Fruit fly (Drosophila melanogaster): ENCODE data around the gene CG31099.

The CG31099 gene

DNA sequence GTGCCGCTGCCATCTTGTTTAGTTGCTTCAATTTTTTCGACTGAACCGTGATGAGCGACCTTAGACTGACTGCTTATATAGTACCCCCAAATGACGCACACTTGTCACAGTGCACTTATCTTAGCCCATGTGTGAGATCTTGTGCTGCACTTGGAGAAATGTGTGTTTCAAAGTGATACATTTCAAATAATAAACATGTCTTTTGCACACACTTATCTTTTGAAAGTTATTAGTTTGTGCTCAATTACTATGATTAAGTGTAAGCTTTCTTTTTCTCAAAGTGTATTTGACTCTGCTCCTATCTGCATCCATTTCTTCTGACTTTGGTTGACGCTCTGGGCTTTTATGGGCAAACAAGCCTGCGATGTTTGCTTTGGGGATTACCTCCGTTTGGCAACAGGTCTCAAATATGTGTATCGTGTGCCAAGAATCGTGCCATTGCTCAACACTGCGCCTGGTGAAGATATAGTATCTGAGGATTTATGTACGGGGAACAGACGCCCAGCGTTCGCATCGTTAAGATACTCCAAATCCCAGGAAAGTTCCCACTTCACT, 30.9 kb downstream of the CG31099 start, which contains the start of gene CG10514:
Gene CG10514, minus strand, starts transcription at position 51 of the 555 bp plus-strand sequence.
- TF ChIP-seq CTCF (optimal IDR thresholded peaks at IDR 0.05) (no peak), CG8478 (optimal IDR thresholded peaks at IDR 0.05) (no peak)

DNA sequence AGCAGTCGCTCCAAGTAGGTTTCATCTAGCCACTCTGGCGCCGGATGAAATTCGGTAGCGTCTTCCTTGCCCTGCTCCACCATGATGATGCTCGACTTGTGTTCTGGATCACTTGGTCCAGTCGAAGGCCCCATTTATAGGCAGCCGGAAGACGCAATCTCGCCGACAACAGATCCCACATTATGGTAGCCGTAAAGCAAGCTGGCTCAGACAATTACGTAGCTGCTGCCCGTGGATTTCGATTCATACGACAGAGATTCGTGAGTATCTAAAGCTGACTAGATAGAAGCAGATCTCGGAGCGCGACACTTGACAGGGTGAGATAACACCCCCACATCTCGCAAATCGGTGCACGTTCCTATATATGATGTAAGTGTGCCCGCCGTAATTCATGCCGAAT, 33.6 kb downstream of the CG31099 start, which contains the start of gene CG10513:
Gene CG10513, minus strand, starts transcription at position 101 of the 400 bp plus-strand sequence.
- TF ChIP-seq CG8478 (optimal IDR thresholded peaks at IDR 0.05) (no peak), CTCF (optimal IDR thresholded peaks at IDR 0.05) (no peak)

DNA sequence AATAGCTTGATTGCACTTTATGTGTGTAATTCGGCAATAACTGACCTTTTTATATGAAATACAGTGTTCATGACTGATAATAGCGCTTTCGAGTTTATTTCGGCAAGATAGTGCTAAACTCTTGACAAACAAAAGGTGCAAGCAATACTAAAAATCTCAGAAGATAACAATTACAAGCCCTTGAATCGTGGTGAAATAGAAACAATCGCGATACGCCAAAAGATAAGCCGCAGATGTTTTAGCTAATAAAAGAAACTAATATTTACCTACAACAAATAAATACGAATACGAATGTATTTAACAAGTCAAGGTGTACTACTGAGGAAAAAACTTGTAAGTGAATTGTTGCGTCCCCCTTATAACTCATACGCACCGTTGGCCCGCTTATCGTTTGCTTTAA, 35.5 kb downstream of the CG31099 start:
- TF ChIP-seq CG8478 (optimal IDR thresholded peaks at IDR 0.05), result no peak
- no peak for TF ChIP-seq CTCF (optimal IDR thresholded peaks at IDR 0.05)

DNA sequence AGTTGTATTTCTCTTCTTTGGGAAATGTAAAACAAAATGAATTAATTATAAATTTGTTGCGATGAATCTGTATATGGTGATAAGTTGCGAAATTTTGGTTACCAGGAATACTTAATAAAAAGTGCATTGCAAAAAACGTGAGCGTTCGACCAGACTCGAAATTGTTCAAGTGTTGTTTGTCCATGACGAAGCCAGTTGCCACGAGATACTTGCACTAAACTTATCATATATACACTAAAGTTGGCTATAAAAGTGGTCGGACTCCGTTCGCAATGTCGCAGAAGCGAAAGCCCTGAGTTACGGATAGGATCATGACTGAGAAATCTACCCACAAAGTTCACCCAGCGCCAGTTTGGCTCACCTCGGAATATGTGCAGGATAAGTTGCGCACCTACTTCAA, 37.2 kb downstream of the CG31099 start, which contains the start of gene CG11878:
Gene CG11878, plus strand, starts transcription at position 301 of the 400 bp plus-strand sequence.
- TF ChIP-seq CG8478 (optimal IDR thresholded peaks at IDR 0.05), result no peak
- TF ChIP-seq CTCF (optimal IDR thresholded peaks at IDR 0.05), result no peak

DNA sequence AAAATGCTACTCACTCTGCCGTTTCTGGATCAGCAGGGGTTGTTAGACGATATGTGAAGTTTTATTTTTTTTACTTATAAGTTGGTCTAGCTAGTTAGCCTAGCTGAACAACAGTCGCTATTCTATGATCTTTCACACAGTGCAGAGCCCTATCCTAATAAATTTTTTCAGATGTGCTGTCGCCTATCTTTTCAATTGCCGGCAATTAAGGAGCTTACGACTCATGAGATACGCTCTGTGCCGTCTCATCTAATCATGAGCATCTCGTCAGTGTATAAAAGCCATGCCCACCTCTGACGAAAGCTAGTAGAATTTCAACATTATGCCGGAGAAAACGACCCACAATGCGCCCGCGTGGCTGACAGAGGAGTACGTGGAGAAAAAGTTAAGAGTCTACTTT, 40.8 kb downstream of the CG31099 start, which contains the start of the genes CG11889 and CG11891:
Gene CG11889, plus strand, starts transcription at position 301 of the 400 bp plus-strand sequence.
Gene CG11891, plus strand, starts transcription at position 301 of the 400 bp plus-strand sequence.
- TF ChIP-seq CG8478 (optimal IDR thresholded peaks at IDR 0.05) (no peak), CTCF (optimal IDR thresholded peaks at IDR 0.05) (no peak)

DNA sequence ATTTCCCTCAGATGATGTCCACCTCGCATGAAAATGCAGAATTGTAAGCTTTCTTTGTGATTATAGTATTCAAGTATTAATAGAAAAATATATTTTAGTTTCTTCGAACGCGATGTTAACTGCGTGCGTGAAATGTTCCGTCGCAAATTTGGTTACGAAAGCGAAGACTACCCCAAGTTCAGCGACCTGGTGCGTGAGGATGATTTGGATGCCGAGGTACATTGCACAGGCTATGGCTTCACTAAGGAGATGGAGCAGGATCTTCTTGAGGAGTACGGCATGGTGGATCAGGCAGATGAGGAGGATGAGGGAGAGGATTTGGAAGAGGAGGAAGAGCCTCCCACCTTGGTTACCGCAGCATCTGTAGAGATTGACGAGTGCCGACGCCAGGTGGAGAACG, 44.0 kb downstream of the CG31099 start:
- TF ChIP-seq CG8478 (optimal IDR thresholded peaks at IDR 0.05) (no peak), CTCF (optimal IDR thresholded peaks at IDR 0.05) (no peak)

DNA sequence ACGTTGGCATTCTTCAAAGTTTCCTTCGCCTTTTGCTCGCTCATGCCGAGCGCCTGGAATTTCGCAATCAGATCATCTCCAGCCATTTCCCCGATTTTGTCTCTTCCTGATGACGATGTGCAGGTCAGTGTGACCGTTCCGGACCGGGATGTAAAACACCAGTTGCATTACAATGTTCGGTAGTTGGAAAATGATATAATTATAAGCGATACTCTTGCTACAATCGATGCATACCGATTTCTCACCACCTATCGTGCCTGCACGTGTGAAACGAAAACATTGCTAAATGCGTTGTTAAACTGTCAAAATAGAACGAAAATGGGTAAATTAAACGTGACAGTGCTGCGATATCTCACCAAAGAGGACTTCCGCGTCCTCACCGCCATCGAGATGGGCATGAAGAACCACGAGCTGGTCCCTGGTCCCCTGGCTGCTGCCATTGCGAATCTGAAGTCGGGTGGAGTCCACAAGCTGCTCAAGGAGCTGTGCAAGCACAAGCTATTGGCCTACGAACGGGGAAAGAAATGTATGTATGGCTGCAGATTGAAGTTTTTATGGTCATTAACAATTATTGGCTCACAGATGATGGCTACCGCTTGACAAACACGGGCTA, 45.0 kb downstream of the CG31099 start, which contains the start of the genes GlnRS and RIOK2:
Gene GlnRS, minus strand, starts transcription at position 133 of the 613 bp plus-strand sequence.
Gene RIOK2, plus strand, starts transcription at position 256 of the 613 bp plus-strand sequence.
- TF ChIP-seq CTCF (optimal IDR thresholded peaks at IDR 0.05) (peak; percentile 0 to 51), CG8478 (optimal IDR thresholded peaks at IDR 0.05) (no peak)

DNA sequence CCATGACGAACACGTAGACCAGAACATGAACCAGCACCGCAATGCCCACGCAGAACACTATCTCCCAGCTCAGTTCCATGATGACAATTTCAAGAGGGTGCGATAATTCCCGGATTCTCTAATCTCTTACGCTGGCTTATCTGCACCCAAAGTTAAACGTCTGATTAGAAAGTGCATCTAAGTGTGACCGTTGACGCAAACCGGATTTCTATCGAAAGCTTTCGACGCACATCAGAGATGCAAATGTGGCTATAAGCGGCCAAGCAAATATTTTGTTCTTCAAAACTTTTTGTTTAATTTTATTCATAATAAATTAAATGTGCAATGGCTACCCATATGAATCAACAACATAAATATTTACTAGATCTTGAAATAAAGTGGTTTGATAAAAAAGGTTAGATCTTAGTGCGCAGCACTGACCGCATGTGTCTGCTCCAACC, 48.4 kb downstream of the CG31099 start, which contains the start of the genes Kdsr and CG11858:
Gene Kdsr, minus strand, starts transcription at position 177 of the 440 bp plus-strand sequence.
Gene CG11858, plus strand, starts transcription at position 420 of the 440 bp plus-strand sequence.
- TF ChIP-seq CG8478 (optimal IDR thresholded peaks at IDR 0.05) (no peak), CTCF (optimal IDR thresholded peaks at IDR 0.05) (no peak)

DNA sequence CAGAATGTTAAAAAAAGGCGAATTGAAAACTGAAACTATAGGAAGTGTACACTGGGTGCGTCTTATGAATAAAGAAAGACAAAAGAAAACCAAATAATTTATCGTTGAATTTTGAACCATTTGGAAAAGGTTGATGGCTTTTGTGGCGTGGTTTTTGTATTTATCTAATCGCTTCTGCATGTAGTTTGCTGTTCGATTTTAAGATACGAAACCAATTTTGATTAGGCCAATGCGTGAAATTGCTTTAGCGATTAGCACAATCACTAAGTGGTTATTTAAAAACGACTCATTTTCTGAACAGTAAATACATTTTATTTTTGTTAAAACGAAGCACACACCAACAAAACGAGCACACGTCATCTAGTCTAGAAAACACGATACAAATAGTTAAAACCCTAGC, 50.1 kb downstream of the CG31099 start:
- TF ChIP-seq CTCF (optimal IDR thresholded peaks at IDR 0.05) (no peak), CG8478 (optimal IDR thresholded peaks at IDR 0.05) (no peak)

All from S2 (cell line).